Worm (Caenorhabditis elegans) whole organism, midembryonic: ENCODE results near the gene R148.7.
A peak's percentile ranks its signal among the peaks of the same experiment; 100 is the strongest.

Experiments
- T22C8.4 ChIP-seq: fragments of 200-800 bp; sonication (Bioruptor generic); IDR thresholded peaks from 2 replicates; pipeline ENCODE4 v1.3.6; 2022; ENCODE audit warnings: missing genetic modification characterization, missing compliant biosample characterization
- cog-1 ChIP-seq: sonication (generic microtip); optimal IDR thresholded peaks from 2 replicates; lab custom pipeline; 2016; ENCODE audit warnings: missing genetic modification characterization, missing compliant biosample characterization
- flt-1 ChIP-seq: fragments of 200-800 bp; sonication (Bioruptor generic); IDR thresholded peaks from 2 replicates; pipeline ENCODE4 v1.3.6; 2022; ENCODE audit warnings: missing genetic modification characterization, missing compliant biosample characterization
- klf-2 ChIP-seq: fragments of 200-800 bp; sonication (Bioruptor generic); conservative IDR thresholded peaks from 2 replicates; pipeline ENCODE4 v1.3.6; 2022; ENCODE audit warnings: missing genetic modification reagents, missing genetic modification characterization, missing compliant biosample characterization
- med-1 ChIP-seq: sonication (generic microtip); optimal IDR thresholded peaks from 2 replicates; lab custom pipeline; 2017; ENCODE audit warnings: missing genetic modification characterization, mild to moderate bottlenecking, missing compliant biosample characterization, antibody characterized with exemption, missing genetic modification reagents; ENCODE audit not compliant: insufficient read depth
- ref-1 ChIP-seq: fragments of 200-800 bp; sonication (Bioruptor generic); conservative IDR thresholded peaks from 2 replicates; pipeline ENCODE4 v1.3.6; 2022; ENCODE audit warnings: missing genetic modification reagents, missing genetic modification characterization, missing compliant biosample characterization
- tab-1 ChIP-seq: fragments of 200-800 bp; sonication (Bioruptor generic); IDR thresholded peaks from 2 replicates; pipeline ENCODE4 v1.3.6; 2022; ENCODE audit warnings: missing genetic modification characterization, missing compliant biosample characterization
- ztf-23 ChIP-seq: fragments of 200-800 bp; sonication (Bioruptor generic); IDR thresholded peaks from 2 replicates; pipeline ENCODE4 v1.3.6; 2022; ENCODE audit warnings: missing genetic modification reagents, missing genetic modification characterization, missing compliant biosample characterization
- ztf-29 ChIP-seq: fragments of 200-800 bp; sonication (Bioruptor generic); IDR thresholded peaks from 2 replicates; pipeline ENCODE4 v1.3.6; 2022; ENCODE audit warnings: missing genetic modification reagents, missing genetic modification characterization, missing compliant biosample characterization

The R148.7 gene

DNA sequence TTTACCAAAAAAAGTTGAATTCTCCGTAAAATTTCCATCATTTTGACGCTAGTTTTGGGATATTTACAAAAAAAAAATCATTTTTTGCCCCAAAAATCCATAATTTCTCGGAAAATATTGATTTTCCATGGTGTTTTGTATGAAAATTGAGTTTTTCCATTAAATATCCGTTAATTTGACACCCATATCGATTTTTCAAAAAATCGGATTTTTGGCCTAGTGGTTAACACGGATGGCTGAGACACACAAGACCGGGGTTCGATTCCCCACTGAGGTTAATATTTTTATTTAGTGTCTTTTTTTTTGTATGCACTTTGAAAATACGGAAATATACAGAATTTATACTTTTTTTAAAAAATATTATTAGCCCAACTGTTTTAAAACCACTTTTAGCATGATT is 13.0 kb downstream of the R148.7 start:
- TF ChIP-seq flt-1 (GFP tag; lab: Robert Waterston, UW) (no peak), tab-1 (no peak), T22C8.4 (GFP tag; lab: Robert Waterston, UW) (no peak), med-1 (GFP tag; lab: Kevin White, UChicago) (no peak), ref-1 (GFP tag; lab: Robert Waterston, UW) (no peak), cog-1 (tag; lab: Kevin White, UChicago) (no peak), ztf-23 (GFP tag; lab: Robert Waterston, UW) (no peak), klf-2 (GFP tag; lab: Robert Waterston, UW) (no peak), ztf-29 (GFP tag; lab: Robert Waterston, UW) (no peak)

DNA sequence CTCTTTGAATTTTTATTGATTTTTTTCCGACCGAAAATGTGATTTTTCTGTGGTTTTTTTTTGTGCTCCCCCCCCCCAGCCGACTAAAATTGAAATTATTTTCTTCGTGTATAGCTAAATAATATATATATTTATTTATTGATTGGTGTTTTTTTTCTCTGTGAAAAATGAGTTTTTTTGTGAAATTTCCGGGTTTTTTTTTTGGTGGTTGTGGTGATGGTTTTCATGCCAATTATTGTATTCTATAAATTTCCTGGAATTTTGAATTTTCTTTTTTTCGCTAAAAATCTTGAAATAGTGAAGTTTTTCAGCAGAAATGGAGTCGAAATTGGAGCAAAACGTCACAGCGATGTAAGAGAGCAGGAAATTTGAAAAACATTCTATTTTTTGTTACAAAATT is 14.8 kb downstream of the R148.7 start, which contains the start of gene lmtr-5:
Gene lmtr-5 (plus strand): TSS at position 301 of the 400 bp plus-strand sequence.
- TF ChIP-seq ref-1 (GFP tag; lab: Robert Waterston, UW) (no peak), klf-2 (GFP tag; lab: Robert Waterston, UW) (no peak), ztf-23 (GFP tag; lab: Robert Waterston, UW) (no peak), ztf-29 (GFP tag; lab: Robert Waterston, UW) (no peak), cog-1 (tag; lab: Kevin White, UChicago) (no peak), med-1 (GFP tag; lab: Kevin White, UChicago) (no peak), flt-1 (GFP tag; lab: Robert Waterston, UW) (no peak), T22C8.4 (GFP tag; lab: Robert Waterston, UW) (no peak), tab-1 (no peak)

DNA sequence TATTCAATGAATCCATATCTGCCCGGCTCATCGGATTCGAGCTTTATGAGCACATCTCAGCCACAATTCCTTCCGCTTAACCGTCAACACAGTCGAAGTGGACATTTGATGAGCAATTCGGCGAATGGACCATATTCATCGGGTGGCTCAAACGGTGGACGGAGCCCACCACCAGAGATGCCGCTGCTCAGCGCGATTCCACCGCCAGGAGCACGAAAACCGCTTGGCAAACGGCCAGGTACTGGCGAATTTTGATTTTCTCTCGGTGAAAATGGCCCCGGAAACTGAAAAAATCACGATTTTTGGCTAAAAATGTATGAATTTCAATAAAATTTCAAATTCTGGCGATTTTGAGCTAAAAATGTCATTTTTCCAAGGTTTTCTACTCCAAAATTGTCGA is 18.4 kb downstream of the R148.7 start:
- TF ChIP-seq klf-2 (GFP tag; lab: Robert Waterston, UW), result no peak
- TF ChIP-seq med-1 (GFP tag; lab: Kevin White, UChicago), result no peak
- no peak for TF ChIP-seq T22C8.4 (GFP tag; lab: Robert Waterston, UW)
- no peak for TF ChIP-seq ref-1 (GFP tag; lab: Robert Waterston, UW)
- TF ChIP-seq ztf-23 (GFP tag; lab: Robert Waterston, UW), result no peak
- no peak for TF ChIP-seq flt-1 (GFP tag; lab: Robert Waterston, UW)
- no peak for TF ChIP-seq tab-1
- TF ChIP-seq cog-1 (tag; lab: Kevin White, UChicago), result no peak
- TF ChIP-seq ztf-29 (GFP tag; lab: Robert Waterston, UW), result no peak

DNA sequence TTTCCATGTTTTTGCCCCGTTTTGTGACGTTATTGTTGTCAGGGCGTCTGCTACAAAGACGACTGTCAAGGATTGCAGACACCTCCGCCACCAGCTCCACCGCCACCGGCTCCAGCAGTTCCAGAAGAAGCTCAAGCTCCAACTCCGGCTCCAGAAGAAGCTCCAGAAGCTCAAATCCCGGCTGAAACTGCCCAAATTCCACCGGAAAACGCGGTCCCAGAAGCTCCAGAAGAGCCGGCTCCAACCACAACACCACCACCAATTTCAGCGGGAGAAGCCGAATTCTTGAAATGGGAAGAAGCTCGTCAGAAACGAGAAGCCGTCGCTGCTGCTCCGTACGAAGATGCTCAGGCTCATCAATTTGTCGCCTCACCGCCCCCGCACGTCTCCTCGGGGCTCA is 21.4 kb downstream of the R148.7 start:
- no peak for TF ChIP-seq klf-2 (GFP tag; lab: Robert Waterston, UW)
- no peak for TF ChIP-seq T22C8.4 (GFP tag; lab: Robert Waterston, UW)
- no peak for TF ChIP-seq tab-1
- no peak for TF ChIP-seq cog-1 (tag; lab: Kevin White, UChicago)
- TF ChIP-seq ref-1 (GFP tag; lab: Robert Waterston, UW), result no peak
- no peak for TF ChIP-seq flt-1 (GFP tag; lab: Robert Waterston, UW)
- no peak for TF ChIP-seq ztf-23 (GFP tag; lab: Robert Waterston, UW)
- TF ChIP-seq med-1 (GFP tag; lab: Kevin White, UChicago), result no peak
- no peak for TF ChIP-seq ztf-29 (GFP tag; lab: Robert Waterston, UW)

DNA sequence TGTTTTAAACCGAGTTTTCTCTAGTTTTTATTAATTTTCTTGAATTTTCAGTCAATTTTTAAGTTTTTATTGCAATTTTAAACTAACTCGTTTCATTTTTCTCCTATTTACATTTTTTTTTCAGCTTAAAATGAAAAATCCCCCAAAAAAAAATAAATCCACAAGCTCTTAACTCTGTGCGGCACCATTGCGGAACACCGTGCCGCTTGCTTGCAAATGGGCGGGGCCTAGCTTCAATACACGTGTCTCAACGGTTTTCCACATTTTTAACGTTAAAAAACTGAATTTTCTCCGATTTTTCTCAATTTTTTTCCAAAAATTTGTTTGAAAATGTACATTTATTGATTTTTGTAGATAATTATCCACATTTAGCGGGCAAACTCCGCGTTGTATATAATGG is 23.2 kb downstream of the R148.7 start, which contains the start of gene R148.3:
Gene R148.3 (plus strand): TSS at position 347 of the 400 bp plus-strand sequence.
- TF ChIP-seq tab-1, result peak; percentile 85
- TF ChIP-seq med-1 (GFP tag; lab: Kevin White, UChicago), result peak; percentile 93
- peak; percentile 64; the same call in 1 of the 2 replicates for TF ChIP-seq ref-1 (GFP tag; lab: Robert Waterston, UW)
- TF ChIP-seq cog-1 (tag; lab: Kevin White, UChicago), result peak; percentile 49
- peak; percentile 86 for TF ChIP-seq flt-1 (GFP tag; lab: Robert Waterston, UW)
- peak; percentile 8; the same call in 1 of the 2 replicates for TF ChIP-seq T22C8.4 (GFP tag; lab: Robert Waterston, UW)
- TF ChIP-seq ztf-23 (GFP tag; lab: Robert Waterston, UW), result peak; percentile 92
- peak; percentile 80 for TF ChIP-seq klf-2 (GFP tag; lab: Robert Waterston, UW)
- peak; percentile 78 for TF ChIP-seq ztf-29 (GFP tag; lab: Robert Waterston, UW)

DNA sequence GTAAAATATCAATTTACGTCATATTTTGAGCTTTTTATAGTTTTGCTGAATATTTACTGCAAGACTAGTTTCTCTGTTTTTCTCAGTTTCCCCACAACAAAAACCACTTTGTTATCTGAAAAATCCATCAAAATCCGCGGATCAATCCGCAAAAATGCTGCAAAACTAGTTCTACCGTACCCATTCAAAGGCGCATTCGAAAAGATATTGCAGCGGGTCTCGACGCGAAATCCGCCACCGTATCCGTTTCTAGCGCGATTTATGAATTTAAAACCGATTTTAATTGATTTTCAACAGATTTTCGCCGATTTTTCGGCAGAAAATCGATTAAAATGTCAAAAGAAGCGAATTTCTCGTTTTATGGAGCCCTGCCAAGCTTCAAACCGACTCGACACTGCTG is 26.8 kb downstream of the R148.7 start, which contains the start of gene R148.4:
Gene R148.4 (plus strand): TSS at position 211 of the 400 bp plus-strand sequence.
- TF ChIP-seq med-1 (GFP tag; lab: Kevin White, UChicago) (no peak), klf-2 (GFP tag; lab: Robert Waterston, UW) (no peak), ztf-23 (GFP tag; lab: Robert Waterston, UW) (no peak), T22C8.4 (GFP tag; lab: Robert Waterston, UW) (no peak), tab-1 (no peak), ref-1 (GFP tag; lab: Robert Waterston, UW) (no peak), cog-1 (tag; lab: Kevin White, UChicago) (no peak), ztf-29 (GFP tag; lab: Robert Waterston, UW) (no peak), flt-1 (GFP tag; lab: Robert Waterston, UW) (no peak)

DNA sequence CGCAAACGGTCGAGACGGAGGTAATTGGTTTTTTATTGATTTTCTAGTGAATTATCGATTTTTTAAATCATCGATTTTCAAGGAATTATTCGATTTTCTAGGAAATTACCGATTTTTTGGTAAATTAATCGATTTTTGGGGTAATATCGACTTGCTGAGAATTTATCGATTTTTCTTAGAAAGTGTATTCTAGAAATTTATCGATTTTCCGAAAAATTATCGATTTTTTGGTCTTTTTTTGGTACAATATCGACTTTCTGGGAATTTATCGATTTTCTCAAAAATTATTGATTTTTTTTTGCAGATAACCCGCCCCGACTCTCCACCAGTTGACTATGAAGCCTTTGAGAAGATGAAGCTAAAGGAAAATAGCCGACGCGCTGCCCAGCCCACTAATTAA is 27.7 kb downstream of the R148.7 start:
- TF ChIP-seq tab-1 (no peak), klf-2 (GFP tag; lab: Robert Waterston, UW) (no peak), cog-1 (tag; lab: Kevin White, UChicago) (no peak), flt-1 (GFP tag; lab: Robert Waterston, UW) (no peak), T22C8.4 (GFP tag; lab: Robert Waterston, UW) (peak; percentile 91), med-1 (GFP tag; lab: Kevin White, UChicago) (no peak), ref-1 (GFP tag; lab: Robert Waterston, UW) (no peak), ztf-29 (GFP tag; lab: Robert Waterston, UW) (no peak)

DNA sequence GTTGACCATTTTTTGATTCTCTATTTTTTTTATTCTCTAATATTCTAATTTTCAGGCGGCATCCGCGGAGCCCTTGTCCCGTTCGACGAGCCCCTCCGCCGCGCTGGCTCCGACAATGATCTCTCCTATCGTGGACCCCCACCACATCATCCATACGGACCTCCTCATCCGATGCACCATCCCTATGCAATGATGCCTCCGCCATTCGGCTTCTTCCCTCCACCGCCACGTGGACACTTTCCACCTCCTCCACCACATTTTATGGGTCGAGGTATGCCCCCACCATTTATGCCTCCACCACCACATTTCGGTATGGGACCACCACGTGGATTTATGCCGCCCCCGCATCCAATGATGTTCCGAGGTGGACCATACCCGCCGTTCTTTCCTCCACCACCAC is 28.9 kb downstream of the R148.7 start:
- TF ChIP-seq flt-1 (GFP tag; lab: Robert Waterston, UW) (no peak), ztf-29 (GFP tag; lab: Robert Waterston, UW) (no peak), klf-2 (GFP tag; lab: Robert Waterston, UW) (no peak), ref-1 (GFP tag; lab: Robert Waterston, UW) (no peak), ztf-23 (GFP tag; lab: Robert Waterston, UW) (no peak), cog-1 (tag; lab: Kevin White, UChicago) (no peak), T22C8.4 (GFP tag; lab: Robert Waterston, UW) (no peak), med-1 (GFP tag; lab: Kevin White, UChicago) (no peak), tab-1 (no peak)
